Worm (Caenorhabditis elegans) whole organism, L1 larva: ENCODE data around the gene T19H12.12.

Experiments
- blmp-1 ChIP-seq: fragments of 150-350 bp; optimal IDR thresholded peaks from 2 replicates; lab custom pipeline; 2014; ENCODE audit warnings: missing biosample characterization, missing genetic modification characterization
- efl-1 ChIP-seq, 4 experiments: fragments of 150-350 bp; optimal IDR thresholded peaks in 3 of 4; peaks in 1 of 4; 1 replicate in 1 of 4; 2 replicates in 3 of 4; lab custom pipeline; 2014; ENCODE audit warnings: missing biosample characterization in 2 of 4, missing genetic modification characterization in 2 of 4, missing genetic modification reagents in 2 of 4
- ets-5 ChIP-seq: fragments of 200-800 bp; sonication (Bioruptor generic); IDR thresholded peaks from 2 replicates; pipeline ENCODE4 v1.3.6; 2022; ENCODE audit warnings: missing genetic modification characterization, missing compliant biosample characterization
- lin-39 ChIP-seq: fragments of 150-350 bp; optimal IDR thresholded peaks from 2 replicates; lab custom pipeline; 2014; ENCODE audit warnings: missing biosample characterization, missing genetic modification reagents, missing genetic modification characterization
- lsy-2 ChIP-seq, 2 experiments: fragments of 150-350 bp; optimal IDR thresholded peaks; 2 replicates each; lab custom pipeline; 2014; ENCODE audit warnings: missing biosample characterization in 2 of 2, missing genetic modification characterization in 2 of 2
- nhr-12 ChIP-seq: sonication (generic microtip); optimal IDR thresholded peaks from 2 replicates; lab custom pipeline; 2017; ENCODE audit warnings: missing biosample characterization, missing genetic modification characterization
- nhr-237 ChIP-seq: fragments of 150-350 bp; optimal IDR thresholded peaks from 2 replicates; lab custom pipeline; 2014; ENCODE audit warnings: missing biosample characterization, missing genetic modification characterization
- nhr-76 ChIP-seq: sonication (generic microtip); optimal IDR thresholded peaks from 2 replicates; lab custom pipeline; 2017; ENCODE audit warnings: missing biosample characterization, missing genetic modification characterization
- nhr-77 ChIP-seq: fragments of 150-350 bp; optimal IDR thresholded peaks from 2 replicates; lab custom pipeline; 2014; ENCODE audit warnings: missing biosample characterization, missing genetic modification characterization
- pqm-1 ChIP-seq: sonication (generic microtip); optimal IDR thresholded peaks from 3 replicates; lab custom pipeline; 2017; ENCODE audit warnings: missing biosample characterization, missing genetic modification characterization
- tbx-2 ChIP-seq: sonication (generic microtip); optimal IDR thresholded peaks from 2 replicates; lab custom pipeline; 2016; ENCODE audit warnings: missing genetic modification characterization, missing compliant biosample characterization
- unc-86 ChIP-seq: sonication (generic microtip); optimal IDR thresholded peaks from 2 replicates; lab custom pipeline; 2016; ENCODE audit warnings: missing genetic modification characterization, missing compliant biosample characterization
- zag-1 ChIP-seq: fragments of 150-350 bp; optimal IDR thresholded peaks from 2 replicates; lab custom pipeline; 2014; ENCODE audit warnings: missing biosample characterization, missing genetic modification characterization

DNA sequence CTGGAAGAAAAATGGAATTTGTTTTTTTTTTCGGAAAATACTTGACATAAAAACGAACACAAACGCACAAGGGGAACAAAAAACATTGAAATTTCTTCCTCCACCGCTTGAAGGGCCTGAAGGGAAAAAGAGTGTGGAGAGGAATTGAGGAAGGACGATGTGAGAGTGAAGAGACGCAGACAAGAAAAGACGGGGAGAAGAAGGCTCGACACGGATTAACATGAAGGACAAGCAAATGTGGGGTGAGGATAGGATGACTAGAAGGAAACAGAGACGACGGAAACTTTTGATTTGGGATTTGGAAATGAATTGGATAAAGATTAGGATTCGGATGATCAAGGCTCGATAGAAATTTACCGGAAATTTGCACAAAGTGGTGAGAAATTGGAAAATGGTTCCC lies 24.1 kb upstream of the T19H12.12 start:
- TF ChIP-seq nhr-76 (tag; lab: Kevin White, UChicago): no peak
- TF ChIP-seq lin-39 (tag; lab: Kevin White, UChicago): no peak
- no peak for TF ChIP-seq zag-1 (tag; lab: Kevin White, UChicago)
- TF ChIP-seq ets-5: no peak
- TF ChIP-seq nhr-77 (tag; lab: Kevin White, UChicago): no peak
- no peak for TF ChIP-seq pqm-1
- TF ChIP-seq unc-86 (tag; lab: Kevin White, UChicago): no peak
- TF ChIP-seq nhr-237: no peak
- TF ChIP-seq lsy-2 (tag; optimal IDR thresholded peaks at IDR 0.05; lab: Kevin White, UChicago): peak in 1 of 2 experiments; percentile 13
- no peak for TF ChIP-seq tbx-2 (tag; lab: Kevin White, UChicago)
- no peak for TF ChIP-seq blmp-1
- no peak for TF ChIP-seq nhr-12
- TF ChIP-seq efl-1 (optimal IDR thresholded peaks at IDR 0.05; lab: Kevin White, UChicago): peak; percentile 9 to 15
- TF ChIP-seq efl-1 (GFP tag; optimal IDR thresholded peaks at IDR 0.05 in 1 of 2; lab: Kevin White, UChicago): peak in 1 of 2 experiments; percentile 78
